Worm (Caenorhabditis elegans) whole organism, L2 larva: ENCODE measurements around the gene srx-120.

Experiments
- C34F6.9 ChIP-seq: fragments of 150-350 bp; optimal IDR thresholded peaks from 2 replicates; lab custom pipeline; 2014; ENCODE audit warnings: missing biosample characterization, missing genetic modification characterization
- Y55F3AM.14 ChIP-seq: fragments of 200-800 bp; sonication (Bioruptor generic); optimal IDR thresholded peaks from 2 replicates; lab custom pipeline; 2018; ENCODE audit warnings: mild to moderate bottlenecking, missing genetic modification characterization, missing compliant biosample characterization
- ZK546.5 ChIP-seq: sonication (generic microtip); optimal IDR thresholded peaks from 2 replicates; lab custom pipeline; 2017; ENCODE audit warnings: missing biosample characterization, missing genetic modification characterization
- alr-1 ChIP-seq: fragments of 150-350 bp; optimal IDR thresholded peaks from 2 replicates; lab custom pipeline; 2014; ENCODE audit warnings: missing biosample characterization, missing genetic modification characterization
- aly-2 ChIP-seq: fragments of 150-350 bp; optimal IDR thresholded peaks from 2 replicates; lab custom pipeline; 2014; ENCODE audit warnings: missing biosample characterization, missing genetic modification characterization
- ceh-16 ChIP-seq: fragments of 150-350 bp; optimal IDR thresholded peaks from 2 replicates; lab custom pipeline; 2014; ENCODE audit warnings: missing biosample characterization, missing genetic modification characterization
- crh-2 ChIP-seq: sonication (generic microtip); optimal IDR thresholded peaks from 2 replicates; lab custom pipeline; 2017; ENCODE audit warnings: missing biosample characterization, missing genetic modification characterization
- dmd-4 ChIP-seq: sonication (generic microtip); optimal IDR thresholded peaks from 2 replicates; lab custom pipeline; 2017; ENCODE audit warnings: missing biosample characterization, missing genetic modification characterization
- elt-3 ChIP-seq: sonication (generic microtip); optimal IDR thresholded peaks from 2 replicates; lab custom pipeline; 2017; ENCODE audit warnings: missing biosample characterization, missing genetic modification characterization
- fos-1 ChIP-seq: fragments of 150-350 bp; optimal IDR thresholded peaks from 2 replicates; lab custom pipeline; 2014; ENCODE audit warnings: missing biosample characterization, missing genetic modification characterization
- gmeb-1 ChIP-seq: fragments of 150-350 bp; optimal IDR thresholded peaks from 2 replicates; lab custom pipeline; 2014; ENCODE audit warnings: missing biosample characterization, missing genetic modification characterization
- lin-11 ChIP-seq: fragments of 150-350 bp; sonication (generic microtip); optimal IDR thresholded peaks from 2 replicates; lab custom pipeline; 2014; ENCODE audit warnings: missing biosample characterization, missing genetic modification characterization, inconsistent platforms, mixed read lengths
- lin-39 ChIP-seq: fragments of 150-350 bp; optimal IDR thresholded peaks from 2 replicates; lab custom pipeline; 2014; ENCODE audit warnings: missing biosample characterization, missing genetic modification reagents, missing genetic modification characterization
- lsy-2 ChIP-seq, 2 experiments: fragments of 150-350 bp in 1 of 2; sonication (generic microtip) in 1 of 2; optimal IDR thresholded peaks; 2 replicates each; lab custom pipeline; 2014 to 2017; ENCODE audit warnings: missing biosample characterization in 2 of 2, missing genetic modification characterization in 2 of 2
- mab-5 ChIP-seq: fragments of 150-350 bp; optimal IDR thresholded peaks from 2 replicates; lab custom pipeline; 2014; ENCODE audit warnings: missing biosample characterization, missing genetic modification characterization
- mbf-1 ChIP-seq: sonication (generic microtip); optimal IDR thresholded peaks from 2 replicates; lab custom pipeline; 2017; ENCODE audit warnings: missing biosample characterization, missing genetic modification characterization
- mdl-1 ChIP-seq, 2 experiments: fragments of 150-350 bp in 1 of 2; sonication (generic microtip) in 1 of 2; optimal IDR thresholded peaks; 2 replicates each; lab custom pipeline; 2017; ENCODE audit warnings: missing biosample characterization in 2 of 2, missing genetic modification characterization in 2 of 2
- nhr-11 ChIP-seq: fragments of 150-350 bp; optimal IDR thresholded peaks from 2 replicates; lab custom pipeline; 2014; ENCODE audit warnings: missing biosample characterization, missing genetic modification characterization
- nhr-12 ChIP-seq: fragments of 150-350 bp; optimal IDR thresholded peaks from 2 replicates; lab custom pipeline; 2014; ENCODE audit warnings: missing biosample characterization, missing genetic modification characterization
- nhr-129 ChIP-seq: fragments of 150-350 bp; optimal IDR thresholded peaks from 2 replicates; lab custom pipeline; 2014; ENCODE audit warnings: missing biosample characterization, missing genetic modification characterization
- nhr-23 ChIP-seq: fragments of 150-350 bp; optimal IDR thresholded peaks from 2 replicates; lab custom pipeline; 2014; ENCODE audit warnings: missing biosample characterization, missing genetic modification reagents, missing genetic modification characterization
- nhr-237 ChIP-seq: fragments of 150-350 bp; optimal IDR thresholded peaks from 2 replicates; lab custom pipeline; 2014; ENCODE audit warnings: missing biosample characterization, missing genetic modification characterization
- nhr-25 ChIP-seq: fragments of 150-350 bp; sonication (generic microtip); optimal IDR thresholded peaks from 3 replicates; lab custom pipeline; 2014; ENCODE audit warnings: missing biosample characterization, missing genetic modification characterization
- nhr-6 ChIP-seq: fragments of 150-350 bp; optimal IDR thresholded peaks from 2 replicates; lab custom pipeline; 2014; ENCODE audit warnings: missing biosample characterization, missing genetic modification characterization
- skn-1 ChIP-seq: sonication (generic microtip); optimal IDR thresholded peaks from 2 replicates; lab custom pipeline; 2017; ENCODE audit warnings: missing biosample characterization, missing genetic modification characterization
- sma-3 ChIP-seq: sonication (generic microtip); optimal IDR thresholded peaks from 2 replicates; lab custom pipeline; 2016; ENCODE audit warnings: missing genetic modification reagents, missing genetic modification characterization, missing compliant biosample characterization
- sma-9 ChIP-seq, 2 experiments: fragments of 150-350 bp in 1 of 2; sonication (generic microtip) in 1 of 2; optimal IDR thresholded peaks; 2 replicates each; lab custom pipeline; 2014 to 2016; ENCODE audit warnings: missing genetic modification characterization in 2 of 2, mild to moderate bottlenecking in 1 of 2, missing biosample characterization in 1 of 2, missing compliant biosample characterization in 1 of 2, missing genetic modification reagents in 1 of 2, moderate library complexity in 1 of 2
- snpc-4 ChIP-seq: fragments of 150-350 bp; optimal IDR thresholded peaks from 2 replicates; lab custom pipeline; 2014; ENCODE audit warnings: missing biosample characterization, missing genetic modification characterization
- unc-55 ChIP-seq: fragments of 150-350 bp; sonication (generic microtip); optimal IDR thresholded peaks from 3 replicates; lab custom pipeline; 2014; ENCODE audit warnings: missing biosample characterization, missing genetic modification reagents, missing genetic modification characterization
- unc-62 ChIP-seq: fragments of 150-350 bp; optimal IDR thresholded peaks from 2 replicates; lab custom pipeline; 2014; ENCODE audit warnings: missing biosample characterization, missing genetic modification reagents, missing genetic modification characterization
- ztf-1 ChIP-seq: fragments of 200-800 bp; sonication (Bioruptor generic); conservative IDR thresholded peaks from 2 replicates; pipeline ENCODE4 v1.3.6; 2022; ENCODE audit warnings: missing genetic modification characterization, missing compliant biosample characterization
- ztf-11 ChIP-seq: sonication (generic microtip); optimal IDR thresholded peaks from 2 replicates; lab custom pipeline; 2017; ENCODE audit warnings: missing biosample characterization, missing genetic modification characterization

srx-120 gene

ce11 chrII:12496981-12497380 is 34.1 kb upstream of the srx-120 start, which contains the start of gene T21B4.3:
T21B4.3 (minus strand) TSS chrII:12497081.
- TF ChIP-seq elt-3 (tag; lab: Kevin White, UChicago) (no peak), lin-11 (tag; lab: Kevin White, UChicago) (no peak), skn-1 (no peak), unc-55 (no peak), nhr-25 (tag; lab: Kevin White, UChicago) (no peak), ceh-16 (tag; lab: Kevin White, UChicago) (no peak), nhr-12 (no peak), C34F6.9 (tag; lab: Kevin White, UChicago) (no peak), mdl-1 (tag; optimal IDR thresholded peaks at IDR 0.05; lab: Kevin White, UChicago) (no peak), ztf-1 (GFP tag; lab: Robert Waterston, UW) (no peak), aly-2 (tag; lab: Kevin White, UChicago) (no peak)

- TF ChIP-seq ceh-16 (tag; lab: Kevin White, UChicago) (no peak), sma-9 (GFP tag; optimal IDR thresholded peaks at IDR 0.05; lab: Kevin White, UChicago) (no peak), sma-9 (tag; optimal IDR thresholded peaks at IDR 0.05; lab: Kevin White, UChicago) (no peak), Y55F3AM.14 (GFP tag; lab: Kevin White, UChicago) (no peak), mbf-1 (tag; lab: Kevin White, UChicago) (no peak), crh-2 (no peak), nhr-6 (tag; lab: Kevin White, UChicago) (no peak), lsy-2 (tag; optimal IDR thresholded peaks at IDR 0.05; lab: Kevin White, UChicago) (no peak), aly-2 (tag; lab: Kevin White, UChicago) (no peak), unc-55 (no peak), sma-3 (GFP tag; lab: Kevin White, UChicago) (no peak), dmd-4 (tag; lab: Kevin White, UChicago) (no peak), alr-1 (tag; lab: Kevin White, UChicago) (no peak), nhr-129 (tag; lab: Kevin White, UChicago) (no peak), ztf-1 (GFP tag; lab: Robert Waterston, UW) (no peak), mdl-1 (tag; optimal IDR thresholded peaks at IDR 0.05; lab: Kevin White, UChicago) (no peak)
These were observed 31.1 kb upstream of the srx-120 start for ce11 chrII:12499969-12500368.

- no peak for TF ChIP-seq ztf-1 (GFP tag; lab: Robert Waterston, UW)
- no peak for TF ChIP-seq C34F6.9 (tag; lab: Kevin White, UChicago)
- no peak for TF ChIP-seq crh-2
- no peak for TF ChIP-seq nhr-11 (tag; lab: Kevin White, UChicago)
- no peak for TF ChIP-seq gmeb-1
- TF ChIP-seq snpc-4 (tag; lab: Kevin White, UChicago): no peak
- TF ChIP-seq ztf-11 (tag; lab: Kevin White, UChicago): no peak
- TF ChIP-seq sma-3 (GFP tag; lab: Kevin White, UChicago): no peak
- TF ChIP-seq fos-1 (tag; lab: Kevin White, UChicago): no peak
- no peak for TF ChIP-seq nhr-129 (tag; lab: Kevin White, UChicago)
- TF ChIP-seq mab-5 (tag; lab: Kevin White, UChicago): no peak
- TF ChIP-seq nhr-23 (tag; lab: Kevin White, UChicago): no peak
- TF ChIP-seq ZK546.5 (tag; lab: Kevin White, UChicago): no peak
- no peak for TF ChIP-seq unc-55
These were observed 28.3 kb upstream of the srx-120 start, which contains the start of gene ador-1 for ce11 chrII:12502784-12503183. ador-1 (minus strand) TSS chrII:12502884.

- TF ChIP-seq alr-1 (tag; lab: Kevin White, UChicago) (no peak), mdl-1 (tag; optimal IDR thresholded peaks at IDR 0.05; lab: Kevin White, UChicago) (no peak), crh-2 (no peak), nhr-11 (tag; lab: Kevin White, UChicago) (no peak), snpc-4 (tag; lab: Kevin White, UChicago) (no peak), lin-39 (no peak), unc-62 (GFP tag; lab: Kevin White, UChicago) (no peak), sma-9 (GFP tag; optimal IDR thresholded peaks at IDR 0.05; lab: Kevin White, UChicago) (no peak), sma-9 (tag; optimal IDR thresholded peaks at IDR 0.05; lab: Kevin White, UChicago) (no peak), skn-1 (no peak), ZK546.5 (tag; lab: Kevin White, UChicago) (no peak), nhr-25 (tag; lab: Kevin White, UChicago) (no peak), nhr-237 (tag; lab: Kevin White, UChicago) (no peak), C34F6.9 (tag; lab: Kevin White, UChicago) (no peak), sma-3 (GFP tag; lab: Kevin White, UChicago) (no peak), dmd-4 (tag; lab: Kevin White, UChicago) (no peak)
These were observed 24.5 kb upstream of the srx-120 start for ce11 chrII:12506511-12506910.
